Worm (Caenorhabditis elegans) whole organism, dauer: ENCODE measurements around the gene F26A1.3.
"Not testable (repeated sequence)": the region's sequence is repeated elsewhere in the genome, so short reads cannot be mapped to it uniquely, and the experiment has no call there.

Source experiments
- unc-62 ChIP-seq: sonication (generic microtip); optimal IDR thresholded peaks from 2 replicates; lab custom pipeline; 2017; ENCODE audit warnings: missing biosample characterization, missing genetic modification reagents, missing genetic modification characterization

Gene F26A1.3

DNA sequence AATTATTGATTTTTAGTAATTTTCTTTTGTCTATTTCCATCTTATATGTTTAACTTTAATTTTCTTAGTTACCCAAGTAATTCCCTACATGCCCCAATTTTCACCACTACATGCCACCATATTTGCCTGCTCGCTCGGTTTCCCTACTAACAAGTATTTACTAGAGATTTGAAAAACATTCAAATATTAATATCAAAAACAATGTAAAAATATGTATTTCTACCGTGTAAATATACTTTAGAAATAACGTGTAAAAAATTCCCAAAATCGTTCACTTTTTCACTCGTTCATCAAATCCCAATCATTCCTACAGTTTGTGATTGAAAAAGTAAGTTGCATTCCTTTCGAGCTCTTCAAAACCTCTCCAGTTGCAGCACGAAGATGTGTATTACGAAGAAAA lies at the start of gene F26A1.3:
TSS of gene F26A1.3 (plus strand) at position 301 of the 400 bp plus-strand sequence.
- TF ChIP-seq unc-62 (GFP tag; lab: Kevin White, UChicago): no peak

DNA sequence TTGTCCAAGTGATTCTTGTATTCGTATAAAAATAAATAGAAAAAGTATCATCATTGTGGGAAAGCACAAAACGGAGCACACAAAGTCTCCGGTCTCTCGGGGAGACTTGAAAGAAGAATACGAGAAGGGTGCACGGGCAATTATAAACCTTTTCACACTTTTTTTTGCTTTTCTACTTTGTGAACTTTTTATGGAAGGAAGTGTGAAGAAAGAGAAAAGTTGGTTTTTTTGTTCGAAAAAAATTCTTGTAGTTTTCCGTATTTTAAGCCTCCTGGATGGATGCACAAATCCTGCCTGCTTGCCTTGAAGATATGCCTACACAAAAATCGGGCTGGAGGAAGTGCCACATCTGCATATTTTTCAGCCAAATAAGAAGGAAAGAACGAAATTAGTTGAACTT lies 48.7 kb upstream of the F26A1.3 start, which contains the start of gene B0393.7:
TSS of gene B0393.7 (minus strand) at position 101 of the 400 bp plus-strand sequence.
- TF ChIP-seq unc-62 (GFP tag; lab: Kevin White, UChicago): no peak

DNA sequence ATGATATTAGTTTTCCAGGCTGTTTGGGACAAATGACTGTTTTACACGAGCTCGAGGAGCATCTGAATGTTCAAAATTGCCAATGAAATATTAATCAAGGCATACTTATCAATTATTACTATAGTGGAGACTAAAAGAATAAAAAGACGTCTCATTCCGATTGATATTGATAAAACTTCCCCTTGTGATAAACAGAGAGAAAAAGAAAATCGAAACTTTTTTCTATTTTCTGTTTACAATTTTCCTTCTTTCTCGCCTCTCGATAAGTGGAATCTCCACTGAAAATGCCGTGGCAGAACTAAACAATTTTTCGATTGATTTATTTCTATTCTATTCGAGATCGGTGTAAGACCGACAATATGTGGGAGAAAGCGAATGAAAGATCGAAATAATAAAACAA lies 46.9 kb upstream of the F26A1.3 start, which contains the start of gene B0393.9:
TSS of gene B0393.9 (minus strand) at position 303 of the 400 bp plus-strand sequence.
- TF ChIP-seq unc-62 (GFP tag; lab: Kevin White, UChicago): no peak

DNA sequence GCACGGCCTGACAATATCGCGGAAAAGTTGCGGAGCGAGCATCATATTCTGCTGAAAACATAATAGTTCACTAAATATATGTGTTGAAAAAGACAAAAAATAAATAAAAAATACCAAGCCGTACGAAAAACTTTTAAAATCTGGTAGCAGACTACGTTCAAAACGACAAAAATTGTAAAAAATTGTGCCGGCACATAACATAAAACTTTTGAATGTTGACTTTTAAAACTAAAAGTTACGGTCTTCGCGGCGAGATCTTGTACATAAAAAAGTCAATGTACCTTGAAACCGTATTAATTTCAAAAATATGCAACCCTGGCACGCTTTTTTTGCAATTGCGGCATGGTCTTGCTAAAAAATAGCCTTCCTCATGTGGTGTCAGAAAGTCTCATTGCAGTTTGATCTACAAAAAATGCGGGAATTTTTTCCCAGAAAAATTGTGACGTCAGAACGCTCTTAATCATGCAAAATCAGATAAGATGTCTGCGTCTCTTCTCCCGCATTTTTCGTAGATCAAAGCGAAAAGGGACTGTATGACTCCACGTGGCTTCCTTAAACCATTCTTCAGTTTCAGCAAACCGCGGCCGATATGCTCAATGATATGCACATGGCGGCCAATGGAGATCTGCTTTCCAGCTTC lies 44.6 kb upstream of the F26A1.3 start, which contains the start of the genes gex-5 and C38D4.10:
TSS of gene gex-5 (minus strand) at position 51 of the 640 bp plus-strand sequence.
TSS of gene C38D4.10 (plus strand) at position 590 of the 640 bp plus-strand sequence.
- not testable (repeated sequence) for TF ChIP-seq unc-62 (GFP tag; lab: Kevin White, UChicago)

DNA sequence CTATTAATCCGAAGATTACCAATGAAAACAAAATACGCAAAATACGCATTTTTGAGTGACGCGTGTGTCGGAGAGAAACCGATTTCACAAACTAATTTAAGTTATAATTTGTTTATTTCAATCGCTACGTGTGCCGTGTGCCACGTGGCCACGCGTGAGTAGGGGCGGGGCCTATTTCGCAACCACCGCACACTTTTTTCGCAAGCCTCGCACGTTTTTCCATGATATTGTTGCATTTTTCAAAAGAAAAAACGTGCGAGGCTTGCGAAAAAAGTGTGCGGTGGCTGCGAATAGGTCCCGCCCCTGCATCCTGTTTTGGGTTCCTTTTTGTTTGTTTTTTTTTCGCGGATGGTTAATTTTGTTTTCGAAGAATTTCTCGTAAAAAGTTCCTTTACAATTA lies 41.6 kb upstream of the F26A1.3 start, which contains the start of gene enu-3.2:
TSS of gene enu-3.2 (minus strand) at position 105 of the 400 bp plus-strand sequence.
- TF ChIP-seq unc-62 (GFP tag; lab: Kevin White, UChicago): not testable (repeated sequence)

DNA sequence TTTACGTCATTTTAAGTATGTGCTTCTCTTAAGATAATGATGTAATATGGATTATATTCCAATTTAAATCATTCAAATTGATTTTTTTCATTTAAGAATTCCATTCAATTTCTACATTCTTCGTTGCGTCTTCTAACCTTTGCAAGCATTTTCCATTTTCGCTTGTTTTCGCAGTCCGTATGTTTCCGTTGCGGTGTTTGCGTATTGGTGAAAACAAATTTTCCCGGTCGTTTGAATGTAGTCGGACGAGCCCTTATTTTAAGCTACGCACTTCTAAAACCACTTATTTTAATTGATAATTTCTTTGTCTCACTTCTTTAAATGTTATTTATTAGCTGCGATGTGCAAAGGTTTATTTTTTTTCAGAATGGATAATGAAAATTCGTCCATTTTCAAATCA lies 41.0 kb upstream of the F26A1.3 start, which contains the start of gene mel-28:
TSS of gene mel-28 (plus strand) at position 367 of the 400 bp plus-strand sequence.
- no peak for TF ChIP-seq unc-62 (GFP tag; lab: Kevin White, UChicago)

DNA sequence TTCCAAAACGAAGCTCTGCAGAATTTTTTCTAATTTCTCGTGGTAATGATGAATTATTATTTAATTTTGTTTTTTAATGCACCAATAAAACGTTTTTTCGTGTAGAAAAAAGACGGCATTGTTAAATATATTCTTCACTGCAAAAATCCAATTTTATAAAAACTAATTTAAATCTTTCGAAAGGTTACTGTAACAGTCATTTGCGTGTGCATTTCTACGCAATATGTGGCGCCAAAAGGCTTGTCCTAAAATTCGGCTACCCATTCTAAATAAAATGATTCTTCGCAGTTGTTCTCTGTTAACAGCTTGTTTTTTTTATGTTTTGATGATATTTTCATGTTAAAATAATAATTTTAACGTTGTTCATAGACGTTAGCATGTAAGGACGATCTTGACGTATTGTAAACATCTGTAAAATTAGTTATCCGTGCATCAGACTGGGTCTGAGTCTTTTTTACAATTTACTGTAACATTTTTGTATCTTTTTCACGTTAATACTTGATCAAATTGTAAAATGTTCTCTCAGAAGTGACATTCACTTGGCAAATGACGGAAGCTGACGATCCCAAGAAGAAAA lies 34.1 kb upstream of the F26A1.3 start, which contains the start of gene mip-1:
TSS of gene mip-1 (plus strand) at position 527 of the 577 bp plus-strand sequence.
- TF ChIP-seq unc-62 (GFP tag; lab: Kevin White, UChicago): no peak

DNA sequence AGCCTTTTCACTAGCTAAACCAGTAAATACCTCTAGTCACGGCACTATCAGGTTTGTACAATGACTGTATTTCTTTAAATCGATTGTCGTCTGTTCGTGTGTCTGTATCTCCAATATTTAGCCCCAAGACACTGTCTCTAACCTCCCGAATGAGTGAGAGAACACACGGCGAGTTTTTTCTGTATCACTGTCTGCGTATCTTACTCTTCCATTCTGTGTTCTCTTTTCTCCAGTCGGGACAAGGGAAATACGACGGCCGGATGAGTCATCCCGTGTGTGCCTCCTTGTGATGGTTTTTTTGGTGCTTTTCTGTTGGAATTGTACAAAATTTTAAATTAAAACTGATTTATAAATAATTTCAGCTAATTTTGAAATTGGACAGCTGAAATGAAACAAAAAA lies 30.7 kb upstream of the F26A1.3 start:
- no peak for TF ChIP-seq unc-62 (GFP tag; lab: Kevin White, UChicago)

DNA sequence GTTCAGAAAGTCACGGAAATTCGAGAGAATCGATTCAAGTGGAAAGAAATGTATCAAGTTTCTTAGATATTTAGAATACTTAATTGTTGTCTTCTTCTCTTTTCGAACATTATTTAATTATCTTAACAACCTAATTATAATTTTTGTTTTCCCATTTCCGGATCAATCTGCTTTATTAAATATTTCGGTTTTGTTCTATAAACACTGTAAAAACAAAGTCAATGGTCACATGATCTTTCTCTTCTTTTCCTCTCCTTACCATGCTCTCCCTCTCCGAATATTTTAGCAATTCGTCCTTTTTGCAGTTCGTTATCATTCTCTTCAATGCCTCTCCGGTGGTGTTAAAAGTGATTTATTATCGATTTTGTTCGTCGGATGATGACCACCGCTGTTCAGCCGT lies 30.2 kb upstream of the F26A1.3 start, which contains the start of gene tag-325:
TSS of gene tag-325 (plus strand) at position 301 of the 400 bp plus-strand sequence.
- TF ChIP-seq unc-62 (GFP tag; lab: Kevin White, UChicago): no peak

DNA sequence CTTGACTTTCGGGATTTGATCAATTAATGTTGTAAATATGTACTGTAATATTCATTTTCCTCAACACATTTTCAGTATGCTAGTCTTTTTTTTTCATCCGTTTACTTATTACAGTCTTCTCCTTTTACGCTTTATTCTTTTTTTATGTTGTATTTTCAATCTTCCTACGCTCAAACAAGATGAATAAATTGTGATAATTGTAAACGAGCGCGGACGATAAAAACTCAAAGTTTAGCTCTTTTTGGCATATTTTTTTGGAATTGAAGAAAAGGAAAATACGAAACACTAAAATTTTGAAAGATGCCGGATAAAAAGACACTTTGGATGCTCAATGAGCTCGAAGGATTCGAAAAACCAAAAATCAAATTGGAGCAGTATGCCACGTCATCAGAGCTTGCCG lies 24.0 kb upstream of the F26A1.3 start, which contains the start of gene metl-5:
TSS of gene metl-5 (plus strand) at position 301 of the 400 bp plus-strand sequence.
- TF ChIP-seq unc-62 (GFP tag; lab: Kevin White, UChicago): no peak

DNA sequence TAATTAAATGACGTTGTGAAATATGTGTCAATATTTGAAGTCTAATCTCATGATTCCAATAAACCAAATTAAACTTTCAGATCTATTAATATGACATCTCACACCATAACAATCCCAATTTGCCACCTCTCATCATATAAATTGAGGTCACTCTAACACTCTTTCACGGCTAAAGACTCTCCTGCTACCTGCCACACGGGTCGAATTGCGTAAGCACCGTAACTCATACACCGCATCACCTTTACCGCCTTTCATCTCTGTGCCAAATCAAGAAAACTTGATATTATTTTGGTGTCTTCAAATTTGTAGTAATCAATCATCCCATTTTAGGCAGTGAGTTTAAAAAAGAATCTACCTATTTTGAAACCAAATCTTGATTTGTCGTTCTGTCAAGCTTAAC lies 20.4 kb upstream of the F26A1.3 start:
- no peak for TF ChIP-seq unc-62 (GFP tag; lab: Kevin White, UChicago)

DNA sequence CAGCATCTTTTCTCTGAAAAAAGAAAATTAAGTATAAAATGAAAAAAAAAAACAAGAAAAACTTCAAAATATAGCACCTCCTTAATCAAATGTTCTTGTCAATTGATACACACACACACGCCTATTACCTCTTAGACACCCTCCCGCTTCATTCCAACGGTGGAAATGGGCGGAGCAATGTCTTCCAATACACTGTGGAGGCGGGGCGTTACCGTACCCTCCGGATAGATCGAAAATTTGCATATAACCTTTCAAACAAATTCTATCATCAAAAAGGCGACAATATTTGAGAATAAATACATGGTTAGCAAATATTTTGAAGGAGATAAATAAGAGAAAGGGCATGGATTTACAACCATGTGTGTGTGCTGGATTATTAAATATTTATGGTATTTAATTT lies 18.6 kb upstream of the F26A1.3 start:
- TF ChIP-seq unc-62 (GFP tag; lab: Kevin White, UChicago): no peak

DNA sequence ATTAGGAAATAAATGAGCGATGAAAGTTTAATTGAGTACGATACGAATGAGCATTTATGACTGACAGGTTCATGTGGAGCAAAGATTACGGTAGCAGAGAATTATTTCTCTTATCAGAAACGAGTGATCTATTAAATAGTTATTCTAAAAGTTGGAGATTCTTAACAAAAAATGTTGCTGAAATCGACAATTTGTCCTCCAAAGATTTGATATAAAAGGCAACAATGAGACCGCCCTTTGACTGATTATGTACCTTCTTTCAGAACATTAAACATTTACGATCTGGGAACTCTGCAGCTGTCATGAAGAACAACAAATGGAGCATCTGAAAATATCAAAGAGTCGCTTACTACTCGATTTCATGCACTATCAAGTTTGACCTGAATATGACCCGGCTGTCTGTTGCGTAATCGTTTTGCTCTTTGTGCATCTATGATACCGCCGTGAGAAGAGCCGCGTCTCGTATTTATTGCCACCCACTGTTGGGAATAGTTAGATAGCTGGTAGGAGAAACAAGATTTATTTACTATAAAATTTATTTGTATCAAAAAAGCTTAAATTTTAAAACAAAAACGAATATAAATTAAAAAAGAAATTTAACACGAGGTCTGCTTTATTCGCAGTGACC lies 17.1 kb upstream of the F26A1.3 start, which contains the start of gene pal-1:
TSS of gene pal-1 (minus strand) at position 51 of the 628 bp plus-strand sequence.
- TF ChIP-seq unc-62 (GFP tag; lab: Kevin White, UChicago): no peak

DNA sequence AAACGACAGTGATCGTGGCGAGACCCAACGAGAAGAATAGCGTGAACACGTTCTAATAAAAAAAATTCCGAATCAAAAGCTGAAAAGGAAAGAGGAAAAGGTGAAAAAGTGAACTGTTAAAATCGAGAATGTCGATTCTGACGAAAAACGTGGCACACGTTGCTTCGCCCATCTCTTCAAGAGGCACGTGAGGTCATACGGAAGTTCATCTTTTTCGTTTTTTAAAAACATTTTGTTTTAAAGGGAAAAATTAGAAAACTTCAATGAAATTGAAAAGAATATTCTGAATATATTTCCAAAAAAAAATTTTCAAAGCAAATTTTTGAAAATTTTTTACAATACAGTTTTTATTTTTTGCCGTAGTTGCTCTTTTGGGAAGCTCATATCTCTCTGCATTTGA lies 15.5 kb upstream of the F26A1.3 start, which contains the start of gene C38D4.7:
TSS of gene C38D4.7 (minus strand) at position 101 of the 400 bp plus-strand sequence.
- no peak for TF ChIP-seq unc-62 (GFP tag; lab: Kevin White, UChicago)

DNA sequence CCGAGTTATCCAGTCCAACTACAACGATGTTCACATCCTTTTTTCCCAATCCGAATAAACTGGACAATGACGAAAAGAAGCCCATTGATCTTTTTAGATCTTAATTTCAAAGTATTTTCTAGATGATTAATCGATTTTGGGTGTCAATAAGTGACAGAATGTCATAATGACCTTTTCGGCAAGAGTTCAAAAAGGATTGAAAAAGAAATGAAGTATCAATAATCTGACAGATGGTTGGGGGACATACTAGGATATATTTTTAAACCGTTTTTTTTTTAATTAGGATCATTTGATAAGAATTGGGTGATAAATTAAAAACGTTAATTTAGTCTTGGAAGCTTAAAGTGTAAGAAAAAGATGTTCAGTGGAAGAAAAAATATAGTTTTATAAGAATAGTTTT lies 12.0 kb upstream of the F26A1.3 start, which contains the start of gene arl-6:
TSS of gene arl-6 (minus strand) at position 101 of the 400 bp plus-strand sequence.
- no peak for TF ChIP-seq unc-62 (GFP tag; lab: Kevin White, UChicago)
